Worm (Caenorhabditis elegans) whole organism, mixed stage, embryonic: ENCODE results near the gene rnst-2.

Experiments used
- M03D4.4 ChIP-seq: sonication (generic microtip); optimal IDR thresholded peaks from 2 replicates; lab custom pipeline; 2017; ENCODE audit warnings: mild to moderate bottlenecking, missing genetic modification characterization, missing compliant biosample characterization
- bed-3 ChIP-seq: fragments of 200-800 bp; sonication (Bioruptor generic); optimal IDR thresholded peaks from 3 replicates; lab custom pipeline; 2018; ENCODE audit warnings: mild to moderate bottlenecking, missing genetic modification characterization, moderate library complexity, missing compliant biosample characterization
- blmp-1 ChIP-seq: fragments of 150-350 bp; optimal IDR thresholded peaks from 2 replicates; lab custom pipeline; 2014; ENCODE audit warnings: missing biosample characterization, missing genetic modification characterization
- ceh-39 ChIP-seq: fragments of 150-350 bp; optimal IDR thresholded peaks from 2 replicates; lab custom pipeline; 2014; ENCODE audit warnings: missing biosample characterization, missing genetic modification characterization
- ceh-43 ChIP-seq: fragments of 200-800 bp; sonication (Bioruptor generic); optimal IDR thresholded peaks from 2 replicates; lab custom pipeline; 2018; ENCODE audit warnings: mild to moderate bottlenecking, missing genetic modification characterization, moderate library complexity, missing compliant biosample characterization
- ceh-83 ChIP-seq: fragments of 200-800 bp; sonication (Bioruptor generic); optimal IDR thresholded peaks from 2 replicates; lab custom pipeline; 2018; ENCODE audit warnings: mild to moderate bottlenecking, missing genetic modification characterization, missing compliant biosample characterization
- cnd-1 ChIP-seq: fragments of 200-800 bp; sonication (Bioruptor generic); optimal IDR thresholded peaks from 2 replicates; lab custom pipeline; 2018; ENCODE audit warnings: mild to moderate bottlenecking, missing genetic modification characterization, missing compliant biosample characterization
- drap-1 ChIP-seq: fragments of 200-800 bp; sonication (Bioruptor generic); optimal IDR thresholded peaks from 3 replicates; lab custom pipeline; 2018; ENCODE audit warnings: mild to moderate bottlenecking, missing genetic modification characterization, missing compliant biosample characterization
- elt-1 ChIP-seq: sonication (generic microtip); optimal IDR thresholded peaks from 2 replicates; lab custom pipeline; 2017; ENCODE audit warnings: missing genetic modification characterization, mild to moderate bottlenecking, missing compliant biosample characterization, antibody characterized with exemption, moderate library complexity, borderline replicate concordance; ENCODE audit not compliant: insufficient read depth
- elt-3 ChIP-seq: fragments of 150-350 bp; optimal IDR thresholded peaks from 2 replicates; lab custom pipeline; 2014; ENCODE audit warnings: missing biosample characterization, missing genetic modification characterization
- flh-1 ChIP-seq: fragments of 200-800 bp; sonication (Bioruptor generic); optimal IDR thresholded peaks from 2 replicates; lab custom pipeline; 2018; ENCODE audit warnings: mild to moderate bottlenecking, missing genetic modification characterization, moderate library complexity, missing compliant biosample characterization
- lin-32 ChIP-seq: fragments of 200-800 bp; sonication (Bioruptor generic); optimal IDR thresholded peaks from 2 replicates; lab custom pipeline; 2018; ENCODE audit warnings: mild to moderate bottlenecking, missing genetic modification characterization, missing compliant biosample characterization
- lsy-2 ChIP-seq: fragments of 150-350 bp; optimal IDR thresholded peaks from 2 replicates; lab custom pipeline; 2014; ENCODE audit warnings: missing biosample characterization, missing genetic modification characterization
- mab-5 ChIP-seq: fragments of 150-350 bp; optimal IDR thresholded peaks from 2 replicates; lab custom pipeline; 2014; ENCODE audit warnings: missing biosample characterization, missing genetic modification characterization
- mep-1 ChIP-seq: fragments of 150-350 bp; optimal IDR thresholded peaks from 2 replicates; lab custom pipeline; 2017; ENCODE audit warnings: missing biosample characterization, missing genetic modification reagents, missing genetic modification characterization, inconsistent platforms
- mls-2 ChIP-seq: sonication (generic microtip); optimal IDR thresholded peaks from 2 replicates; lab custom pipeline; 2016; ENCODE audit warnings: mild to moderate bottlenecking, missing genetic modification characterization, moderate library complexity, missing compliant biosample characterization
- nhr-2 ChIP-seq: fragments of 150-350 bp; optimal IDR thresholded peaks from 2 replicates; lab custom pipeline; 2014; ENCODE audit warnings: missing biosample characterization, missing genetic modification characterization
- nhr-237 ChIP-seq: fragments of 150-350 bp; optimal IDR thresholded peaks from 2 replicates; lab custom pipeline; 2014; ENCODE audit warnings: missing biosample characterization, missing genetic modification characterization
- nhr-28 ChIP-seq: fragments of 150-350 bp; optimal IDR thresholded peaks from 2 replicates; lab custom pipeline; 2014; ENCODE audit warnings: missing biosample characterization, missing genetic modification characterization
- nhr-76 ChIP-seq: sonication (generic microtip); optimal IDR thresholded peaks from 2 replicates; lab custom pipeline; 2017; ENCODE audit warnings: missing biosample characterization, missing genetic modification characterization
- pha-4 ChIP-seq: fragments of 150-350 bp; optimal IDR thresholded peaks from 2 replicates; lab custom pipeline; 2018; ENCODE audit warnings: missing biosample characterization, missing genetic modification reagents, missing genetic modification characterization
- sem-2 ChIP-seq: fragments of 200-800 bp; sonication (Bioruptor generic); optimal IDR thresholded peaks from 2 replicates; lab custom pipeline; 2018; ENCODE audit warnings: mild to moderate bottlenecking, missing genetic modification characterization, missing compliant biosample characterization
- snpc-4 ChIP-seq: fragments of 150-350 bp; optimal IDR thresholded peaks from 2 replicates; lab custom pipeline; 2014; ENCODE audit warnings: missing biosample characterization, missing genetic modification characterization
- sptf-1 ChIP-seq: sonication (generic microtip); optimal IDR thresholded peaks from 2 replicates; lab custom pipeline; 2017; ENCODE audit warnings: mild to moderate bottlenecking, missing genetic modification characterization, moderate library complexity, missing compliant biosample characterization
- tbx-8 ChIP-seq: fragments of 200-800 bp; sonication (Bioruptor generic); optimal IDR thresholded peaks from 2 replicates; lab custom pipeline; 2018; ENCODE audit warnings: mild to moderate bottlenecking, missing genetic modification characterization, moderate library complexity, missing compliant biosample characterization
- unc-120 ChIP-seq: sonication (generic microtip); optimal IDR thresholded peaks from 2 replicates; lab custom pipeline; 2017; ENCODE audit warnings: missing genetic modification characterization, missing compliant biosample characterization; ENCODE audit not compliant: poor library complexity, severe bottlenecking
- unc-39 ChIP-seq: fragments of 150-350 bp; optimal IDR thresholded peaks from 2 replicates; lab custom pipeline; 2014; ENCODE audit warnings: missing biosample characterization, missing genetic modification characterization
- unc-62 ChIP-seq: fragments of 150-350 bp; optimal IDR thresholded peaks from 2 replicates; lab custom pipeline; 2014; ENCODE audit warnings: missing biosample characterization, missing genetic modification reagents, missing genetic modification characterization
- zip-8 ChIP-seq: fragments of 150-350 bp; optimal IDR thresholded peaks from 2 replicates; lab custom pipeline; 2014; ENCODE audit warnings: missing biosample characterization, missing genetic modification characterization
- ztf-11 ChIP-seq: fragments of 150-350 bp; optimal IDR thresholded peaks from 2 replicates; lab custom pipeline; 2014; ENCODE audit warnings: missing biosample characterization, missing genetic modification characterization

rnst-2 gene

ce11 chrV:1027044-1027443 is 34.4 kb upstream of the rnst-2 start, which contains the start of gene R09A1.3:
Gene R09A1.3 (minus strand): TSS chrV:1027074.
- no peak for TF ChIP-seq sem-2 (GFP tag; lab: Kevin White, UChicago)
- no peak for TF ChIP-seq sptf-1
- no peak for TF ChIP-seq bed-3 (GFP tag; lab: Kevin White, UChicago)
- no peak for TF ChIP-seq drap-1 (GFP tag; lab: Kevin White, UChicago)
- no peak for TF ChIP-seq lin-32
- no peak for TF ChIP-seq mab-5 (tag; lab: Kevin White, UChicago)
- TF ChIP-seq, all 35 proteins: peak for 0

DNA sequence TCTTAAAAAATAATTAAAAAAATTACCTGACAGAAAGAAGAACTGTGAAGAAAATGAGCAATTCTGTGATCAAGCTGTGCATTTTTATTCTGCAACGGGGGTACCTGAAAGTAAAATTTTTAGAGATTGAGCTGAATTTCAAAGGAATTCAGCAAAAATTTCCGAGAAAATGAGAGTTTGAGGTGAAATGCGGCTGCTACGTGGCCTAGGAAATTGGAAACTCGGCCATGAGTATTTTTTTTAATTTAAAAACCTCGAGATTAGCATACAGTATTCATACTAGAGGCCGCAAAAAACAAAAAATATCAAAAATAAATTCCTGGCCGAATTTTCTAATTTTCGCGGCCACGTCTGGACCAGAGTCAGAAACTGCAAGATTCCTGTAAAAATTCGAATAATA is 28.1 kb upstream of the rnst-2 start, which contains the start of gene flp-34:
Gene flp-34 (minus strand): TSS at position 101 of the 400 bp plus-strand sequence.
- TF ChIP-seq zip-8 (no peak), sptf-1 (no peak), elt-3 (tag; lab: Kevin White, UChicago) (no peak), lsy-2 (no peak), unc-62 (GFP tag; lab: Kevin White, UChicago) (no peak), mep-1 (tag; lab: Kevin White, UChicago) (no peak), ceh-39 (no peak), drap-1 (GFP tag; lab: Kevin White, UChicago) (no peak), nhr-76 (no peak), tbx-8 (GFP tag; lab: Kevin White, UChicago) (no peak), elt-1 (tag; lab: Kevin White, UChicago) (no peak), bed-3 (GFP tag; lab: Kevin White, UChicago) (no peak), ztf-11 (tag; lab: Kevin White, UChicago) (no peak), mls-2 (tag; lab: Kevin White, UChicago) (no peak), nhr-2 (tag; lab: Kevin White, UChicago) (no peak)

DNA sequence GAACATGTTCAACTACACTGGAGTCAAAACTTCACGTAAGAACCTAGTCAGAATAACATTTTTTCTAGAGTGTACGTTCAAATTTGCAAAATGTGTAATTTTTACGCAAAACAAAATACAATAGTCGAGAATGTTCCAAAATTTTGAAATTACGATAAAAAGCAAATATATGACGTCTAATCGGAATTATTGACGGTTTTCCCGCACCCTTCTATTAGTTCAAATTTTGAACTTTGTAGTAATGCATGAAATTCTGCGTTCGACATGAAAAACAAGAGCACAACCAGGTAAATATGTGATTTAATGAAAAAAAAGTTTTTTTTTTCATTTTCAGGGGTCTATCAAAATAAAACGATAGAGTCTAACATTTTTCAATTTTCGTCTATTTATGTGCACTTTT is 23.3 kb upstream of the rnst-2 start:
- TF ChIP-seq ceh-43 (GFP tag; lab: Kevin White, UChicago) (no peak), mab-5 (tag; lab: Kevin White, UChicago) (no peak), unc-62 (GFP tag; lab: Kevin White, UChicago) (no peak), unc-120 (tag; lab: Kevin White, UChicago) (no peak), elt-1 (tag; lab: Kevin White, UChicago) (no peak), pha-4 (tag; lab: Kevin White, UChicago) (no peak), snpc-4 (no peak), zip-8 (no peak), nhr-237 (tag; lab: Kevin White, UChicago) (no peak), flh-1 (no peak), tbx-8 (GFP tag; lab: Kevin White, UChicago) (no peak), nhr-2 (tag; lab: Kevin White, UChicago) (no peak), sptf-1 (no peak), nhr-28 (tag; lab: Kevin White, UChicago) (no peak), sem-2 (GFP tag; lab: Kevin White, UChicago) (no peak)

- TF ChIP-seq flh-1: no peak
- TF ChIP-seq nhr-2 (tag; lab: Kevin White, UChicago): no peak
- TF ChIP-seq unc-62 (GFP tag; lab: Kevin White, UChicago): no peak
- no peak for TF ChIP-seq mep-1 (tag; lab: Kevin White, UChicago)
- TF ChIP-seq blmp-1 (tag; lab: Kevin White, UChicago): no peak
- no peak for TF ChIP-seq sem-2 (GFP tag; lab: Kevin White, UChicago)
- no peak for TF ChIP-seq zip-8
- TF ChIP-seq nhr-76: no peak
- TF ChIP-seq tbx-8 (GFP tag; lab: Kevin White, UChicago): no peak
These were observed 14.1 kb upstream of the rnst-2 start for ce11 chrV:1047251-1047650.

DNA sequence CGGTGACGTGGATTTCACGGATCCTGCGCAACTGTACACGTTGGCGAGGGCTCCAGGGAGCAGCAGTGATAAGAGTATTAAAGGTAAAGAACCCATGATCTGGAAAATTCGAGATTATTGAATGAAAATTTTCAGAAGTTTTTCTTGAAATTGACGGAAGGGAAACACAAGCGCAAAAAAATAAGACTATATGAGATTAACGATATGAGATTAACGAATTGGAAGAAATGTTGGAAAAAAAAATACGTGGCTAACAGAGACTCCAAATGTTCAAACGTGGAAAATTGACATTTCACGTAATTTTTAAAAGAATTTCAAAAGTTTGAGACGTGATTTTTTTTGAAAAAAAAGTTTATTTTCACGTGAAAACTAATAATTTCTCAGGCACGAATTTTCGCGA is 12.9 kb upstream of the rnst-2 start, which contains the start of gene nra-4:
Gene nra-4 (minus strand): TSS at position 101 of the 400 bp plus-strand sequence.
- TF ChIP-seq M03D4.4 (tag; lab: Kevin White, UChicago) (no peak), nhr-237 (tag; lab: Kevin White, UChicago) (no peak), ceh-83 (GFP tag; lab: Kevin White, UChicago) (no peak), unc-120 (tag; lab: Kevin White, UChicago) (no peak), mep-1 (tag; lab: Kevin White, UChicago) (no peak), unc-39 (tag; lab: Kevin White, UChicago) (no peak), sptf-1 (no peak), ceh-43 (GFP tag; lab: Kevin White, UChicago) (no peak), cnd-1 (tag; lab: Kevin White, UChicago) (no peak)
